Worm (Caenorhabditis elegans): ENCODE results near the gene str-69.

The str-69 gene

DNA sequence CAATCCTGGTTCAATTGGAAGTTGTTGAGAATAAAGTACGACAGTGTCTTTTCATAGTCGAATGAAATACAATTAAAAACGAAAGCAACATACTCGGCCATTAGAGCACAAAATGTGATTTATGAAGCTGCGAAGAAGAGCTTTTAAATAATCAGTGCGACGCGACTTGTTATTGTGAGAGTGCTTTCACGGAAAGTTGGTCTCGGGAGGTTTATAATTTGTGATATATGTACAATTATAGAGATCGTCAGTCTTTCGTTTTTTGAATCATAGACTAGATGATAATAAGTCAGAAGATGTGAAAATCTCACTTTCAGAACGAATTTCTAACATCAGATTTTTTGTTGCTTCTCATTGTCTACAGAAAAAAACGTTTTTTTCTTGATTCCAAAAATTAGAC lies 43.6 kb downstream of the str-69 start, which contains the start of gene srt-15:
Gene srt-15 (minus strand): TSS at position 101 of the 400 bp plus-strand sequence.
- no peak for TF ChIP-seq hlh-6 (tag; optimal IDR thresholded peaks at IDR 0.05)
- no peak for TF ChIP-seq ceh-22 (tag; optimal IDR thresholded peaks at IDR 0.05)
- TF ChIP-seq nhr-11 (tag; optimal IDR thresholded peaks at IDR 0.05), result no peak
- no peak for TF ChIP-seq pha-2 (tag; optimal IDR thresholded peaks at IDR 0.05)
- no peak for TF ChIP-seq ref-2 (tag; optimal IDR thresholded peaks at IDR 0.05)
- TF ChIP-seq sdc-2 (tag; optimal IDR thresholded peaks at IDR 0.05), result no peak
- no peak for TF ChIP-seq sox-4 (tag; optimal IDR thresholded peaks at IDR 0.05)
- TF ChIP-seq unc-42 (tag; optimal IDR thresholded peaks at IDR 0.05), result no peak
- no peak for TF ChIP-seq gmeb-2 (tag; optimal IDR thresholded peaks at IDR 0.05)
- TF ChIP-seq ceh-14 (tag; optimal IDR thresholded peaks at IDR 0.05), result no peak
- TF ChIP-seq che-1 (tag; optimal IDR thresholded peaks at IDR 0.05), result no peak
- no peak for TF ChIP-seq ceh-9 (tag; optimal IDR thresholded peaks at IDR 0.05)
- no peak for TF ChIP-seq hlh-15 (tag; optimal IDR thresholded peaks at IDR 0.05)

DNA sequence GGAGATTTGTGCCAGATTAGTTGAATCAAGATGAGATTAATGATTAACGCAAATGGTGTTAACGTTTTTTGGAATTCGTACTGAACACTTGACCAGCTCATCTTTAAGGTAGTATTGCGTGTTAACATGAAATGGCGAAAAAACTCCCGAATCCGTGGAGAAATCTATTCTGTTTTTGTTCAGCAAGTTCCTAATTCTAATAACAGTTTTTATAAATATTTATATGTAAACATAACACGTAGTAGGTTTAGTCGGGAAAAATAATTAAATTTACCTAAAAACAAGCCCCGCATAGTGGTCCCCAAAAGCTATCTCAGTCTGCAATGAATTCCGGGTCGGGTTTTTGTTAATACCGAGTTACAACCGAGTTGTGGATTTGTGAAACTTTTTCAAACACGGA lies 46.7 kb downstream of the str-69 start, which contains the start of gene str-244:
Gene str-244 (minus strand): TSS at position 101 of the 400 bp plus-strand sequence.
- no peak for TF ChIP-seq sdc-2 (tag; optimal IDR thresholded peaks at IDR 0.05)
- no peak for TF ChIP-seq ceh-31 (tag; optimal IDR thresholded peaks at IDR 0.05)
- no peak for TF ChIP-seq ceh-48 (tag; optimal IDR thresholded peaks at IDR 0.05)
- TF ChIP-seq ceh-19 (GFP tag; optimal IDR thresholded peaks at IDR 0.05), result no peak
- no peak for TF ChIP-seq lin-11 (tag; optimal IDR thresholded peaks at IDR 0.05)
- no peak for TF ChIP-seq madf-2 (tag; optimal IDR thresholded peaks at IDR 0.05)
- no peak for TF ChIP-seq rnt-1 (tag; optimal IDR thresholded peaks at IDR 0.05)
- no peak for TF ChIP-seq unc-55 (GFP tag; optimal IDR thresholded peaks at IDR 0.05)
- TF ChIP-seq ztf-16 (tag; optimal IDR thresholded peaks at IDR 0.05), result no peak
- no peak for TF ChIP-seq ahr-1 (tag; optimal IDR thresholded peaks at IDR 0.05)
- TF ChIP-seq pha-4 (tag; optimal IDR thresholded peaks at IDR 0.05), result no peak

Measured in whole organism, late embryonic.